Worm (Caenorhabditis elegans) whole organism, L4 larva: ENCODE measurements around the gene eri-3.

Experiments
- F26F4.8 ChIP-seq: fragments of 200-800 bp; sonication (Bioruptor generic); conservative IDR thresholded peaks from 2 replicates; pipeline ENCODE4 v1.3.6; 2022; ENCODE audit warnings: missing genetic modification characterization, missing compliant biosample characterization
- F49E8.2 ChIP-seq: sonication (generic microtip); optimal IDR thresholded peaks from 2 replicates; lab custom pipeline; 2016; ENCODE audit warnings: missing compliant biosample characterization, mild to moderate bottlenecking, missing genetic modification characterization, borderline replicate concordance
- R02D3.7 ChIP-seq: fragments of 150-350 bp; sonication (generic microtip); optimal IDR thresholded peaks from 3 replicates; lab custom pipeline; 2014; ENCODE audit warnings: missing biosample characterization, missing genetic modification characterization
- Y5F2A.4 ChIP-seq: fragments of 200-800 bp; sonication (Bioruptor generic); optimal IDR thresholded peaks from 2 replicates; lab custom pipeline; 2018; ENCODE audit warnings: mild to moderate bottlenecking, missing genetic modification characterization, missing compliant biosample characterization
- ZK546.5 ChIP-seq, 2 experiments: sonication (generic microtip); optimal IDR thresholded peaks; 2 replicates each; lab custom pipeline; 2017; ENCODE audit warnings: missing biosample characterization in 2 of 2, missing genetic modification characterization in 2 of 2
- ceh-20 ChIP-seq: fragments of 200-800 bp; sonication (Bioruptor generic); IDR thresholded peaks from 2 replicates; pipeline ENCODE4 v1.3.6; 2022; ENCODE audit warnings: missing genetic modification reagents, missing genetic modification characterization, missing compliant biosample characterization
- ceh-32 ChIP-seq: sonication (generic microtip); optimal IDR thresholded peaks from 2 replicates; lab custom pipeline; 2016; ENCODE audit warnings: mild to moderate bottlenecking, missing genetic modification characterization, missing compliant biosample characterization; ENCODE audit not compliant: poor library complexity
- ceh-44 ChIP-seq: fragments of 200-800 bp; sonication (Bioruptor generic); IDR thresholded peaks from 2 replicates; pipeline ENCODE4 v1.3.6; 2022; ENCODE audit warnings: missing genetic modification reagents, missing genetic modification characterization, missing compliant biosample characterization
- ces-1 ChIP-seq: fragments of 150-350 bp; sonication (generic microtip); optimal IDR thresholded peaks from 4 replicates; lab custom pipeline; 2014; ENCODE audit warnings: missing biosample characterization, missing genetic modification reagents, missing genetic modification characterization
- cey-2 ChIP-seq: sonication (generic microtip); optimal IDR thresholded peaks from 3 replicates; lab custom pipeline; 2017; ENCODE audit warnings: missing genetic modification characterization, mild to moderate bottlenecking, missing compliant biosample characterization, antibody characterized with exemption, borderline replicate concordance; ENCODE audit not compliant: insufficient read depth
- ctbp-1 ChIP-seq: fragments of 200-800 bp; sonication (Bioruptor generic); IDR thresholded peaks from 2 replicates; pipeline ENCODE4 v1.3.6; 2022; ENCODE audit warnings: missing genetic modification reagents, missing genetic modification characterization, missing compliant biosample characterization
- daf-8 ChIP-seq: fragments of 200-800 bp; sonication (Bioruptor generic); IDR thresholded peaks from 2 replicates; pipeline ENCODE4 v1.3.6; 2022; ENCODE audit warnings: missing genetic modification characterization, missing compliant biosample characterization
- duxl-1 ChIP-seq: sonication (generic microtip); optimal IDR thresholded peaks from 2 replicates; lab custom pipeline; 2016; ENCODE audit warnings: mild to moderate bottlenecking, missing genetic modification characterization, moderate library complexity, missing compliant biosample characterization; ENCODE audit not compliant: poor library complexity
- egl-27 ChIP-seq: sonication (generic microtip); optimal IDR thresholded peaks from 3 replicates; lab custom pipeline; 2017; ENCODE audit warnings: missing biosample characterization, missing genetic modification reagents, missing genetic modification characterization
- egl-43 ChIP-seq: fragments of 200-800 bp; sonication (Bioruptor generic); IDR thresholded peaks from 2 replicates; pipeline ENCODE4 v1.3.6; 2022; ENCODE audit warnings: missing genetic modification reagents, missing genetic modification characterization, missing compliant biosample characterization
- fos-1 ChIP-seq: fragments of 150-350 bp; optimal IDR thresholded peaks from 2 replicates; lab custom pipeline; 2014; ENCODE audit warnings: missing biosample characterization, missing genetic modification characterization
- gei-8 ChIP-seq: fragments of 200-800 bp; sonication (Bioruptor generic); optimal IDR thresholded peaks from 2 replicates; lab custom pipeline; 2018; ENCODE audit warnings: mild to moderate bottlenecking, missing genetic modification characterization, missing compliant biosample characterization
- hlh-11 ChIP-seq: fragments of 200-800 bp; sonication (Bioruptor generic); optimal IDR thresholded peaks from 2 replicates; lab custom pipeline; 2018; ENCODE audit warnings: mild to moderate bottlenecking, missing genetic modification characterization, missing compliant biosample characterization
- hmg-1.1 ChIP-seq: fragments of 200-800 bp; sonication (Bioruptor generic); IDR thresholded peaks from 2 replicates; pipeline ENCODE4 v1.3.6; 2022; ENCODE audit warnings: missing genetic modification reagents, missing genetic modification characterization, missing compliant biosample characterization
- lim-7 ChIP-seq: fragments of 200-800 bp; sonication (Bioruptor generic); IDR thresholded peaks from 2 replicates; pipeline ENCODE4 v1.3.6; 2022; ENCODE audit warnings: missing genetic modification characterization, missing compliant biosample characterization
- lin-13 ChIP-seq: fragments of 150-350 bp; optimal IDR thresholded peaks from 2 replicates; lab custom pipeline; 2014; ENCODE audit warnings: missing biosample characterization, missing genetic modification reagents, missing genetic modification characterization
- lin-38 ChIP-seq: fragments of 200-800 bp; sonication (Bioruptor generic); IDR thresholded peaks from 2 replicates; pipeline ENCODE4 v1.3.6; 2022; ENCODE audit warnings: missing genetic modification reagents, missing genetic modification characterization, missing compliant biosample characterization
- lin-39 ChIP-seq: fragments of 150-350 bp; optimal IDR thresholded peaks from 2 replicates; lab custom pipeline; 2014; ENCODE audit warnings: missing biosample characterization, missing genetic modification reagents, missing genetic modification characterization
- lsy-2 ChIP-seq, 2 experiments: fragments of 150-350 bp in 1 of 2; sonication (generic microtip) in 1 of 2; optimal IDR thresholded peaks; 2 replicates each; lab custom pipeline; 2014 to 2017; ENCODE audit warnings: missing biosample characterization in 2 of 2, missing genetic modification characterization in 2 of 2
- mdt-29 ChIP-seq: fragments of 200-800 bp; sonication (Bioruptor generic); IDR thresholded peaks from 2 replicates; pipeline ENCODE4 v1.3.6; 2022; ENCODE audit warnings: missing genetic modification reagents, missing genetic modification characterization, missing compliant biosample characterization
- mxl-2 ChIP-seq: fragments of 200-800 bp; sonication (Bioruptor generic); conservative IDR thresholded peaks from 2 replicates; pipeline ENCODE4 v1.3.6; 2022; ENCODE audit warnings: missing genetic modification reagents, missing genetic modification characterization, missing compliant biosample characterization
- mxl-3 ChIP-seq: fragments of 200-800 bp; sonication (Bioruptor generic); optimal IDR thresholded peaks from 2 replicates; lab custom pipeline; 2018; ENCODE audit warnings: mild to moderate bottlenecking, missing genetic modification characterization, missing compliant biosample characterization
- nhr-111 ChIP-seq: fragments of 200-800 bp; sonication (Bioruptor generic); optimal IDR thresholded peaks from 2 replicates; lab custom pipeline; 2018; ENCODE audit warnings: mild to moderate bottlenecking, missing genetic modification characterization, missing compliant biosample characterization
- nhr-25 ChIP-seq: sonication (generic microtip); optimal IDR thresholded peaks from 2 replicates; lab custom pipeline; 2017; ENCODE audit warnings: missing genetic modification characterization, mild to moderate bottlenecking, missing compliant biosample characterization, antibody characterized with exemption, moderate library complexity, borderline replicate concordance; ENCODE audit not compliant: insufficient read depth
- nhr-41 ChIP-seq: fragments of 200-800 bp; sonication (Bioruptor generic); IDR thresholded peaks from 2 replicates; pipeline ENCODE4 v1.3.6; 2022; ENCODE audit warnings: missing genetic modification reagents, missing genetic modification characterization, missing compliant biosample characterization
- nhr-48 ChIP-seq: sonication (generic microtip); optimal IDR thresholded peaks from 2 replicates; lab custom pipeline; 2016; ENCODE audit warnings: mild to moderate bottlenecking, missing genetic modification characterization, missing compliant biosample characterization
- nhr-77 ChIP-seq: fragments of 150-350 bp; optimal IDR thresholded peaks from 2 replicates; lab custom pipeline; 2014; ENCODE audit warnings: missing biosample characterization, missing genetic modification characterization
- pha-4 ChIP-seq, 2 experiments: fragments of 150-350 bp in 1 of 2; fragments of 200-800 bp in 1 of 2; sonication (Bioruptor generic) in 1 of 2; IDR thresholded peaks in 1 of 2; optimal IDR thresholded peaks in 1 of 2; 2 replicates each; pipeline versions ENCODE4 v1.3.6 to Lab custom; 2014 to 2022; ENCODE audit warnings: missing genetic modification characterization in 2 of 2, missing genetic modification reagents in 2 of 2, missing biosample characterization in 1 of 2, missing compliant biosample characterization in 1 of 2
- saeg-2 ChIP-seq: fragments of 200-800 bp; sonication (Bioruptor generic); IDR thresholded peaks from 2 replicates; pipeline ENCODE4 v1.3.6; 2022; ENCODE audit warnings: missing genetic modification reagents, missing genetic modification characterization, missing compliant biosample characterization
- set-16 ChIP-seq: fragments of 200-800 bp; sonication (Bioruptor generic); IDR thresholded peaks from 2 replicates; pipeline ENCODE4 v1.3.6; 2022; ENCODE audit warnings: missing genetic modification reagents, missing genetic modification characterization, missing compliant biosample characterization
- snpc-1.2 ChIP-seq: fragments of 200-800 bp; sonication (Bioruptor generic); IDR thresholded peaks from 2 replicates; pipeline ENCODE4 v1.3.6; 2022; ENCODE audit warnings: missing genetic modification reagents, missing genetic modification characterization, missing compliant biosample characterization
- spr-3 ChIP-seq: fragments of 200-800 bp; sonication (Bioruptor generic); optimal IDR thresholded peaks from 2 replicates; lab custom pipeline; 2018; ENCODE audit warnings: mild to moderate bottlenecking, missing genetic modification characterization, missing compliant biosample characterization
- tag-97 ChIP-seq: fragments of 200-800 bp; sonication (Bioruptor generic); IDR thresholded peaks from 2 replicates; pipeline ENCODE4 v1.3.6; 2022; ENCODE audit warnings: missing genetic modification characterization, missing compliant biosample characterization
- tra-1 ChIP-seq: fragments of 200-800 bp; sonication (Bioruptor generic); IDR thresholded peaks from 2 replicates; pipeline ENCODE4 v1.3.6; 2022; ENCODE audit warnings: missing genetic modification reagents, missing genetic modification characterization, missing compliant biosample characterization
- unc-39 ChIP-seq: sonication (generic microtip); optimal IDR thresholded peaks from 2 replicates; lab custom pipeline; 2017; ENCODE audit warnings: missing biosample characterization, missing genetic modification characterization
- unc-62 ChIP-seq, 3 experiments: fragments of 150-350 bp in 1 of 3; sonication (generic microtip); optimal IDR thresholded peaks in 2 of 3; peaks in 1 of 3; 1 replicate in 1 of 3; 2 replicates in 2 of 3; lab custom pipeline; 2014 to 2017; ENCODE audit warnings: missing biosample characterization in 3 of 3, missing genetic modification characterization in 3 of 3, missing genetic modification reagents in 3 of 3, missing genotype in 1 of 3
- ztf-11 ChIP-seq: fragments of 150-350 bp; optimal IDR thresholded peaks from 2 replicates; lab custom pipeline; 2014; ENCODE audit warnings: missing biosample characterization, missing genetic modification characterization
- ztf-7 ChIP-seq: fragments of 150-350 bp; optimal IDR thresholded peaks from 2 replicates; lab custom pipeline; 2014; ENCODE audit warnings: missing biosample characterization, missing genetic modification characterization

The eri-3 gene

ce11 chrII:1141720-1142574 lies 18.6 kb downstream of the eri-3 start:
- no peak for TF ChIP-seq lin-38 (GFP tag; lab: Robert Waterston, UW)
- TF ChIP-seq unc-62 (GFP tag; optimal IDR thresholded peaks at IDR 0.05 in 1 of 2; lab: Kevin White, UChicago): peak in 1 of 2 experiments; percentile 72
- TF ChIP-seq unc-62 (tag; optimal IDR thresholded peaks at IDR 0.05; lab: Kevin White, UChicago): no peak
- TF ChIP-seq lin-39 (tag; lab: Kevin White, UChicago): no peak
- peak; percentile 17; the same call in 1 of the 2 replicates for TF ChIP-seq egl-43
- TF ChIP-seq hlh-11 (tag; lab: Kevin White, UChicago): peak; percentile 3
- TF ChIP-seq egl-27: no peak
- peak; percentile 20 for TF ChIP-seq mxl-3 (GFP tag; lab: Kevin White, UChicago)
- no peak for TF ChIP-seq ceh-44
- no peak for TF ChIP-seq hmg-1.1 (GFP tag; lab: Robert Waterston, UW)
- TF ChIP-seq lim-7 (GFP tag; lab: Robert Waterston, UW): no peak
- TF ChIP-seq pha-4 (GFP tag; IDR thresholded peaks at IDR 0.05; lab: Robert Waterston, UW): peak; percentile 23; the same call in 1 of the 2 replicates
- TF ChIP-seq pha-4 (tag; optimal IDR thresholded peaks at IDR 0.05; lab: Kevin White, UChicago): no peak
- peak; percentile 28 for TF ChIP-seq nhr-25 (tag; lab: Kevin White, UChicago)
- no peak for TF ChIP-seq nhr-41 (GFP tag; lab: Robert Waterston, UW)
- no peak for TF ChIP-seq F49E8.2 (tag; lab: Kevin White, UChicago)
- peak in 1 of 2 experiments; percentile 2 for TF ChIP-seq lsy-2 (tag; optimal IDR thresholded peaks at IDR 0.05; lab: Kevin White, UChicago)
- TF ChIP-seq nhr-111 (GFP tag; lab: Kevin White, UChicago): no peak
- TF ChIP-seq ZK546.5 (tag; optimal IDR thresholded peaks at IDR 0.05; lab: Kevin White, UChicago): no peak
- TF ChIP-seq ceh-20 (GFP tag; lab: Robert Waterston, UW): no peak
- TF ChIP-seq ceh-32 (tag; lab: Kevin White, UChicago): no peak
- TF ChIP-seq fos-1 (tag; lab: Kevin White, UChicago): no peak
- 0 out of 2 replicates have a peak, but pooled peaks have one; percentile 54 for TF ChIP-seq F26F4.8 (GFP tag; lab: Robert Waterston, UW)
- TF ChIP-seq daf-8 (GFP tag; lab: Robert Waterston, UW): no peak
- TF ChIP-seq saeg-2 (GFP tag; lab: Robert Waterston, UW): no peak
- TF ChIP-seq ztf-11 (tag; lab: Kevin White, UChicago): no peak
- TF ChIP-seq ztf-7 (tag; lab: Kevin White, UChicago): no peak
- no peak for TF ChIP-seq unc-39
- TF ChIP-seq mxl-2: 0 out of 2 replicates have a peak, but pooled peaks have one; percentile 30
- peak; percentile 64 for TF ChIP-seq set-16 (GFP tag; lab: Robert Waterston, UW)
- peak; percentile 29 for TF ChIP-seq lin-13 (GFP tag; lab: Kevin White, UChicago)
- 0 out of 2 replicates have a peak, but pooled peaks have one; percentile 6 for TF ChIP-seq tra-1 (GFP tag; lab: Robert Waterston, UW)
- no peak for TF ChIP-seq nhr-77
- no peak for TF ChIP-seq cey-2 (tag; lab: Kevin White, UChicago)

- no peak for TF ChIP-seq duxl-1
- no peak for TF ChIP-seq gei-8 (GFP tag; lab: Kevin White, UChicago)
- no peak for TF ChIP-seq pha-4 (GFP tag; IDR thresholded peaks at IDR 0.05; lab: Robert Waterston, UW)
- TF ChIP-seq pha-4 (tag; optimal IDR thresholded peaks at IDR 0.05; lab: Kevin White, UChicago): no peak
- TF ChIP-seq spr-3 (GFP tag; lab: Kevin White, UChicago): no peak
- no peak for TF ChIP-seq ctbp-1 (GFP tag; lab: Robert Waterston, UW)
- no peak for TF ChIP-seq cey-2 (tag; lab: Kevin White, UChicago)
- no peak for TF ChIP-seq nhr-48 (tag; lab: Kevin White, UChicago)
- no peak for TF ChIP-seq ceh-32 (tag; lab: Kevin White, UChicago)
- TF ChIP-seq R02D3.7 (tag; lab: Kevin White, UChicago): no peak
- no peak for TF ChIP-seq tag-97 (GFP tag; lab: Robert Waterston, UW)
- TF ChIP-seq Y5F2A.4 (GFP tag; lab: Kevin White, UChicago): no peak
- no peak for TF ChIP-seq ztf-7 (tag; lab: Kevin White, UChicago)
- no peak for TF ChIP-seq saeg-2 (GFP tag; lab: Robert Waterston, UW)
- no peak for TF ChIP-seq mxl-2
- TF ChIP-seq fos-1 (tag; lab: Kevin White, UChicago): no peak
- TF ChIP-seq nhr-25 (tag; lab: Kevin White, UChicago): peak; percentile 41
- TF ChIP-seq snpc-1.2: no peak
- TF ChIP-seq mdt-29 (GFP tag; lab: Robert Waterston, UW): peak; percentile 37; the same call in 1 of the 2 replicates
- no peak for TF ChIP-seq ces-1 (GFP tag; lab: Kevin White, UChicago)
- TF ChIP-seq set-16 (GFP tag; lab: Robert Waterston, UW): no peak
Measured at ce11 chrII:1143173-1143738, 19.9 kb downstream of the eri-3 start.
